Worm (Caenorhabditis elegans) whole organism, L4 larva: Measurements from ENCODE around the gene C53A5.16.
A peak's percentile ranks its signal among the peaks of the same experiment; 100 is the strongest.

Experiments used
- D1046.2 ChIP-seq: fragments of 200-800 bp; sonication (Bioruptor generic); IDR thresholded peaks from 2 replicates; pipeline ENCODE4 v1.3.6; 2022; ENCODE audit warnings: missing genetic modification characterization, missing compliant biosample characterization
- F49E8.2 ChIP-seq: sonication (generic microtip); optimal IDR thresholded peaks from 2 replicates; lab custom pipeline; 2016; ENCODE audit warnings: missing compliant biosample characterization, mild to moderate bottlenecking, missing genetic modification characterization, borderline replicate concordance
- R02D3.7 ChIP-seq: fragments of 150-350 bp; sonication (generic microtip); optimal IDR thresholded peaks from 3 replicates; lab custom pipeline; 2014; ENCODE audit warnings: missing biosample characterization, missing genetic modification characterization
- Y105C5A.15 ChIP-seq: fragments of 200-800 bp; sonication (Bioruptor generic); IDR thresholded peaks from 2 replicates; pipeline ENCODE4 v1.3.6; 2022; ENCODE audit warnings: missing genetic modification characterization, missing compliant biosample characterization
- Y75B8A.6 ChIP-seq: fragments of 200-800 bp; sonication (Bioruptor generic); IDR thresholded peaks from 2 replicates; pipeline ENCODE4 v1.3.6; 2022; ENCODE audit warnings: missing genetic modification reagents, missing genetic modification characterization, missing compliant biosample characterization
- aha-1 ChIP-seq: fragments of 150-350 bp; peaks from one replicate; lab custom pipeline; 2014; ENCODE audit warnings: missing biosample characterization, missing genetic modification characterization
- ceh-28 ChIP-seq: fragments of 150-350 bp; optimal IDR thresholded peaks from 2 replicates; lab custom pipeline; 2014; ENCODE audit warnings: missing biosample characterization, missing genetic modification reagents, missing genetic modification characterization
- ceh-32 ChIP-seq: sonication (generic microtip); optimal IDR thresholded peaks from 2 replicates; lab custom pipeline; 2016; ENCODE audit warnings: mild to moderate bottlenecking, missing genetic modification characterization, missing compliant biosample characterization; ENCODE audit not compliant: poor library complexity
- daf-16 ChIP-seq, 3 experiments: sonication (generic microtip); optimal IDR thresholded peaks; 2 replicates each; lab custom pipeline; 2016 to 2017; ENCODE audit warnings: missing genetic modification characterization in 3 of 3, missing genetic modification reagents in 3 of 3, mild to moderate bottlenecking in 2 of 3, missing compliant biosample characterization in 2 of 3, missing biosample characterization in 1 of 3, moderate library complexity in 1 of 3
- daf-8 ChIP-seq: fragments of 200-800 bp; sonication (Bioruptor generic); IDR thresholded peaks from 2 replicates; pipeline ENCODE4 v1.3.6; 2022; ENCODE audit warnings: missing genetic modification characterization, missing compliant biosample characterization
- dmd-6 ChIP-seq: fragments of 200-800 bp; sonication (Bioruptor generic); IDR thresholded peaks from 2 replicates; pipeline ENCODE4 v1.3.6; 2022; ENCODE audit warnings: missing genetic modification reagents, missing genetic modification characterization, missing compliant biosample characterization
- dmd-8 ChIP-seq: fragments of 200-800 bp; sonication (Bioruptor generic); IDR thresholded peaks from 2 replicates; pipeline ENCODE4 v1.3.6; 2022; ENCODE audit warnings: missing genetic modification characterization, missing compliant biosample characterization
- dpl-1 ChIP-seq: fragments of 150-350 bp; optimal IDR thresholded peaks from 2 replicates; lab custom pipeline; 2014; ENCODE audit warnings: missing biosample characterization, missing genetic modification reagents, missing genetic modification characterization
- gei-8 ChIP-seq: fragments of 200-800 bp; sonication (Bioruptor generic); optimal IDR thresholded peaks from 2 replicates; lab custom pipeline; 2018; ENCODE audit warnings: mild to moderate bottlenecking, missing genetic modification characterization, missing compliant biosample characterization
- hlh-11 ChIP-seq: fragments of 200-800 bp; sonication (Bioruptor generic); optimal IDR thresholded peaks from 2 replicates; lab custom pipeline; 2018; ENCODE audit warnings: mild to moderate bottlenecking, missing genetic modification characterization, missing compliant biosample characterization
- hlh-30 ChIP-seq: sonication (generic microtip); optimal IDR thresholded peaks from 2 replicates; lab custom pipeline; 2017; ENCODE audit warnings: antibody characterized with exemption, mild to moderate bottlenecking, missing genetic modification characterization, missing compliant biosample characterization; ENCODE audit not compliant: insufficient read depth
- jun-1 ChIP-seq: fragments of 150-350 bp; optimal IDR thresholded peaks from 2 replicates; lab custom pipeline; 2014; ENCODE audit warnings: missing biosample characterization, missing genetic modification reagents, missing genetic modification characterization
- lin-29 ChIP-seq: fragments of 200-800 bp; sonication (Bioruptor generic); IDR thresholded peaks from 2 replicates; pipeline ENCODE4 v1.3.6; 2022; ENCODE audit warnings: missing genetic modification reagents, missing genetic modification characterization, missing compliant biosample characterization
- lin-39 ChIP-seq: fragments of 150-350 bp; optimal IDR thresholded peaks from 2 replicates; lab custom pipeline; 2014; ENCODE audit warnings: missing biosample characterization, missing genetic modification reagents, missing genetic modification characterization
- lsy-2 ChIP-seq, 2 experiments: fragments of 150-350 bp in 1 of 2; sonication (generic microtip) in 1 of 2; optimal IDR thresholded peaks; 2 replicates each; lab custom pipeline; 2014 to 2017; ENCODE audit warnings: missing biosample characterization in 2 of 2, missing genetic modification characterization in 2 of 2
- mdl-1 ChIP-seq, 2 experiments: fragments of 150-350 bp in 1 of 2; sonication (generic microtip) in 1 of 2; optimal IDR thresholded peaks; 2 replicates each; lab custom pipeline; 2014 to 2017; ENCODE audit warnings: missing biosample characterization in 2 of 2, missing genetic modification characterization in 2 of 2
- mep-1 ChIP-seq: fragments of 150-350 bp; sonication (generic microtip); optimal IDR thresholded peaks from 3 replicates; lab custom pipeline; 2014; ENCODE audit warnings: missing biosample characterization, missing genetic modification characterization
- mes-2 ChIP-seq: sonication (generic microtip); optimal IDR thresholded peaks from 2 replicates; lab custom pipeline; 2016; ENCODE audit warnings: missing genotype, mild to moderate bottlenecking, missing genetic modification characterization, missing compliant biosample characterization; ENCODE audit not compliant: poor library complexity, severe bottlenecking
- nhr-111 ChIP-seq: fragments of 200-800 bp; sonication (Bioruptor generic); optimal IDR thresholded peaks from 2 replicates; lab custom pipeline; 2018; ENCODE audit warnings: mild to moderate bottlenecking, missing genetic modification characterization, missing compliant biosample characterization
- nhr-25 ChIP-seq: sonication (generic microtip); optimal IDR thresholded peaks from 2 replicates; lab custom pipeline; 2017; ENCODE audit warnings: missing genetic modification characterization, mild to moderate bottlenecking, missing compliant biosample characterization, antibody characterized with exemption, moderate library complexity, borderline replicate concordance; ENCODE audit not compliant: insufficient read depth
- nhr-28 ChIP-seq: fragments of 150-350 bp; optimal IDR thresholded peaks from 2 replicates; lab custom pipeline; 2014; ENCODE audit warnings: missing biosample characterization, missing genetic modification characterization
- nhr-41 ChIP-seq: fragments of 200-800 bp; sonication (Bioruptor generic); IDR thresholded peaks from 2 replicates; pipeline ENCODE4 v1.3.6; 2022; ENCODE audit warnings: missing genetic modification reagents, missing genetic modification characterization, missing compliant biosample characterization
- nhr-42 ChIP-seq: fragments of 200-800 bp; sonication (Bioruptor generic); IDR thresholded peaks from 2 replicates; pipeline ENCODE4 v1.3.6; 2022; ENCODE audit warnings: missing genetic modification characterization, missing compliant biosample characterization
- nhr-6 ChIP-seq: fragments of 150-350 bp; optimal IDR thresholded peaks from 2 replicates; lab custom pipeline; 2014; ENCODE audit warnings: missing biosample characterization, missing genetic modification characterization
- nhr-77 ChIP-seq: fragments of 150-350 bp; optimal IDR thresholded peaks from 2 replicates; lab custom pipeline; 2014; ENCODE audit warnings: missing biosample characterization, missing genetic modification characterization
- saeg-2 ChIP-seq: fragments of 200-800 bp; sonication (Bioruptor generic); IDR thresholded peaks from 2 replicates; pipeline ENCODE4 v1.3.6; 2022; ENCODE audit warnings: missing genetic modification reagents, missing genetic modification characterization, missing compliant biosample characterization
- sdz-12 ChIP-seq: fragments of 200-800 bp; sonication (Bioruptor generic); optimal IDR thresholded peaks from 2 replicates; lab custom pipeline; 2018; ENCODE audit warnings: mild to moderate bottlenecking, missing genetic modification characterization, missing compliant biosample characterization
- set-16 ChIP-seq: fragments of 200-800 bp; sonication (Bioruptor generic); IDR thresholded peaks from 2 replicates; pipeline ENCODE4 v1.3.6; 2022; ENCODE audit warnings: missing genetic modification reagents, missing genetic modification characterization, missing compliant biosample characterization
- spr-1 ChIP-seq: sonication (generic microtip); optimal IDR thresholded peaks from 2 replicates; lab custom pipeline; 2016; ENCODE audit warnings: mild to moderate bottlenecking, missing genetic modification characterization, missing compliant biosample characterization
- tag-97 ChIP-seq: fragments of 200-800 bp; sonication (Bioruptor generic); IDR thresholded peaks from 2 replicates; pipeline ENCODE4 v1.3.6; 2022; ENCODE audit warnings: missing genetic modification characterization, missing compliant biosample characterization
- vab-7 ChIP-seq: fragments of 200-800 bp; sonication (Bioruptor generic); IDR thresholded peaks from 2 replicates; pipeline ENCODE4 v1.3.6; 2022; ENCODE audit warnings: missing genetic modification reagents, missing genetic modification characterization, missing compliant biosample characterization
- zag-1 ChIP-seq: fragments of 150-350 bp; optimal IDR thresholded peaks from 2 replicates; lab custom pipeline; 2014; ENCODE audit warnings: missing biosample characterization, missing genetic modification characterization
- zip-2 ChIP-seq: fragments of 150-350 bp; optimal IDR thresholded peaks from 2 replicates; lab custom pipeline; 2014; ENCODE audit warnings: missing biosample characterization, missing genetic modification characterization

Gene C53A5.16

DNA sequence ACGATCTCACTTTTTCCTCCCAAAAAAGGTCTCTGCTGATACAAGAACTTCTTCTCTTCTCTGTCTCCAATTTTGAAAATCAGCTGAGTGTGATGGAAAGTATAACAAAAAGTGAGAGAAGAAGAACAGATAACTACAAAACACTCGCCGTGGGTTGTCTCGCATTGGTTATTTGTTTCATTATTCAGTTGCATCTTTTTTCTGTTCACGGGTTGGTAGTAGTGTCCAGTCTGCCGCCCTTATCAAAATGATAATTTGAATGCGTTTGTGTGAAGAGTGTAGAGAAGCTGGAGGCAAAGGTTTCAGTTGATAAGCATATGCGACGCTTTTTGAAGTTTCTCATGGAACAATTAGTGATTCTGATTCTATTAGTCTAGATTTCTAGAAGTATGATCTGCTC is 19.3 kb downstream of the C53A5.16 start (continued):
- TF ChIP-seq sdz-12 (GFP tag; lab: Kevin White, UChicago): no peak
- TF ChIP-seq R02D3.7 (tag; lab: Kevin White, UChicago): no peak
- no peak for TF ChIP-seq daf-16 (GFP tag; optimal IDR thresholded peaks at IDR 0.05; lab: Kevin White, UChicago)
- peak; percentile 78 for TF ChIP-seq daf-16 (tag; optimal IDR thresholded peaks at IDR 0.05; lab: Kevin White, UChicago)
- no peak for TF ChIP-seq Y105C5A.15 (GFP tag; lab: Robert Waterston, UW)
- no peak for TF ChIP-seq spr-1
- TF ChIP-seq D1046.2 (GFP tag; lab: Robert Waterston, UW): no peak
- TF ChIP-seq jun-1 (tag; lab: Kevin White, UChicago): no peak
- no peak for TF ChIP-seq lsy-2 (tag; optimal IDR thresholded peaks at IDR 0.05; lab: Kevin White, UChicago)
- no peak for TF ChIP-seq dmd-8
- TF ChIP-seq hlh-11 (tag; lab: Kevin White, UChicago): peak; percentile 75
- no peak for TF ChIP-seq ceh-28 (tag; lab: Kevin White, UChicago)
- TF ChIP-seq mdl-1 (tag; optimal IDR thresholded peaks at IDR 0.05; lab: Kevin White, UChicago): peak in 1 of 2 experiments; percentile 38
- TF ChIP-seq dmd-6 (GFP tag; lab: Robert Waterston, UW): peak; percentile 50; the same call in 1 of the 2 replicates
- peak; percentile 76 for TF ChIP-seq nhr-6 (tag; lab: Kevin White, UChicago)
- no peak for TF ChIP-seq nhr-41 (GFP tag; lab: Robert Waterston, UW)
- TF ChIP-seq set-16 (GFP tag; lab: Robert Waterston, UW): no peak
- no peak for TF ChIP-seq dpl-1 (GFP tag; lab: Kevin White, UChicago)
- TF ChIP-seq saeg-2 (GFP tag; lab: Robert Waterston, UW): no peak
- peak; percentile 94 for TF ChIP-seq aha-1 (tag; lab: Kevin White, UChicago)
- no peak for TF ChIP-seq F49E8.2 (tag; lab: Kevin White, UChicago)
- peak; percentile 30 for TF ChIP-seq mep-1 (tag; lab: Kevin White, UChicago)
- peak; percentile 68 for TF ChIP-seq nhr-77 (tag; lab: Kevin White, UChicago)
- no peak for TF ChIP-seq zip-2
- TF ChIP-seq daf-8: no peak
- TF ChIP-seq ceh-32 (tag; lab: Kevin White, UChicago): no peak
- TF ChIP-seq mes-2 (tag; lab: Kevin White, UChicago): peak; percentile 11
- no peak for TF ChIP-seq nhr-111 (GFP tag; lab: Kevin White, UChicago)
- no peak for TF ChIP-seq nhr-25

DNA sequence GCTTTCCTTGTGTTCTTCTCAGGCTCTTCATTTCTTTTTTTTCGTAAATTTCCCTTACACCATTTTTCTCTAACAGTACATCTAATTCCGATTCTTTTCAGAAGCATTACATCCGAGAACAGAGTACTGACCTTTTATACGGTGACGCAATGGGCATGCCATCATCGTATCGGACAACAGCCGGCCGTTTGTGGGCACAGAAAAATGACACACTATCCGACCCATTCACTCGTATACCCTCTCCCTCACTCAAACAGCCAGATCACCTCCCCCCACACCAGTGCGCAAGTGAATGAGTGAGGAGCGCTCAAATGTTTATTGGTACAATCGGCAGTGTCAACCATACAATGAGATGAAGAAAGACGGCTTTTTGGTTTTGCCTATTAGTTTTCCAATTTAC is 21.3 kb downstream of the C53A5.16 start, which contains the start of gene R02D5.24:
TSS of gene R02D5.24 (plus strand) at position 205 of the 400 bp plus-strand sequence.
- TF ChIP-seq aha-1 (tag; lab: Kevin White, UChicago): peak; percentile 64
- no peak for TF ChIP-seq hlh-30
- TF ChIP-seq nhr-6 (tag; lab: Kevin White, UChicago): peak; percentile 63

DNA sequence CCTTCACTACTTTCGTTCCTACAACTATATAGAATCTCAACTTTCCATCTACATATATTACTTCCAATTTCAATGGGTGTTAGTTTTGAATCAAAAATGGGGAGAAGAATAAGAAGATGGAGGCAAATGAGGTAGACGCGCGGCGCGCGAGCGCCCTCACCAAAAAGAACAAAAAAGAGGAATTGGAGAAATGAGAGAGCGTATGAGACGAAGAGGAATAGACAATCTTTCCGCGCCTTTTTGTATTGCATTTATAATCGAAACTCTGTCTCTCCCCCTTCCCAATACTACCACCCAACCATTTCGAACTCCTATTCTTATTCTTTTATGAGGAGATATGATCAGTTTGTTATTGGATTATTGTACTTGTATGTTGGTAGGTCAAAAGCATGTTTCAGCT is 21.9 kb downstream of the C53A5.16 start:
- TF ChIP-seq vab-7: no peak
- no peak for TF ChIP-seq Y75B8A.6
- TF ChIP-seq tag-97 (GFP tag; lab: Robert Waterston, UW): no peak
- TF ChIP-seq gei-8 (GFP tag; lab: Kevin White, UChicago): no peak
- peak; percentile 33 for TF ChIP-seq nhr-6 (tag; lab: Kevin White, UChicago)
- peak; percentile 23 for TF ChIP-seq mes-2 (tag; lab: Kevin White, UChicago)
- no peak for TF ChIP-seq zag-1 (tag; lab: Kevin White, UChicago)
- no peak for TF ChIP-seq ceh-32 (tag; lab: Kevin White, UChicago)
- no peak for TF ChIP-seq nhr-42 (GFP tag; lab: Robert Waterston, UW)
- TF ChIP-seq hlh-11 (tag; lab: Kevin White, UChicago): no peak
- no peak for TF ChIP-seq lin-29
- TF ChIP-seq lin-39: no peak
- TF ChIP-seq nhr-28: peak; percentile 20
- peak; percentile 24 for TF ChIP-seq mep-1 (tag; lab: Kevin White, UChicago)
